Fruit fly (Drosophila melanogaster): Measurements from ENCODE around the gene CG4045.
A peak's percentile ranks its signal among the peaks of the same experiment; 100 is the strongest.

The CG4045 gene

dm6 chrX:2083678-2084162 lies 8.0 kb upstream of the CG4045 start (continued):
- TF ChIP-seq hbn (GFP tag; IDR thresholded peaks at IDR 0.05; ENCODE audit: partially characterized antibody) (no peak), CG4617 (GFP tag; optimal IDR thresholded peaks at IDR 0.05; ENCODE audit: borderline replicate concordance) (peak; percentile 74), hb (GFP tag; IDR thresholded peaks at IDR 0.05; ENCODE audit: partially characterized antibody) (no peak), HLH54F (GFP tag; optimal IDR thresholded peaks at IDR 0.05) (peak; percentile 71), hth (optimal IDR thresholded peaks at IDR 0.05) (no peak), Sin3A (optimal IDR thresholded peaks at IDR 0.05) (no peak), CG2712 (tag; optimal IDR thresholded peaks at IDR 0.05) (peak; percentile 88), Max (GFP tag; optimal IDR thresholded peaks at IDR 0.05) (peak; percentile 72), CG10147 (GFP tag; optimal IDR thresholded peaks at IDR 0.05) (peak; percentile 59), Bdp1 (GFP tag; optimal IDR thresholded peaks at IDR 0.05) (peak; percentile 67), Vsx1 (GFP tag; optimal IDR thresholded peaks at IDR 0.05) (peak; percentile 52), HmgZ (tag; optimal IDR thresholded peaks at IDR 0.05) (peak; percentile 75), jumu (GFP tag; optimal IDR thresholded peaks at IDR 0.05) (peak; percentile 86), tx (GFP tag; optimal IDR thresholded peaks at IDR 0.05) (peak; percentile 81), ERR (GFP tag; optimal IDR thresholded peaks at IDR 0.05) (peak; percentile 63), CG12219 (GFP tag; optimal IDR thresholded peaks at IDR 0.05) (peak; percentile 80), CG4360 (GFP tag; IDR thresholded peaks at IDR 0.05) (0 out of 2 replicates have a peak, but pooled peaks have one; percentile 28), Mes4 (GFP tag; optimal IDR thresholded peaks at IDR 0.05) (peak; percentile 83), Fer2 (tag; optimal IDR thresholded peaks at IDR 0.05) (no peak), CoRest (tag; optimal IDR thresholded peaks at IDR 0.05) (peak; percentile 78), CG2199 (GFP tag; IDR thresholded peaks at IDR 0.05) (peak; percentile 45; the same call in 1 of the 3 replicates), sob (GFP tag; IDR thresholded peaks at IDR 0.05) (peak; percentile 84), CG1832 (GFP tag; optimal IDR thresholded peaks at IDR 0.05) (peak; percentile 7), CG3163 (GFP tag; optimal IDR thresholded peaks at IDR 0.05) (peak; percentile 75), eve (GFP tag; optimal IDR thresholded peaks at IDR 0.05) (no peak), Camta (GFP tag; optimal IDR thresholded peaks at IDR 0.05) (peak; percentile 84), Nf-YA (GFP tag; IDR thresholded peaks at IDR 0.05) (peak; percentile 68), Six4 (GFP tag; optimal IDR thresholded peaks at IDR 0.05) (peak; percentile 84), seq (GFP tag; IDR thresholded peaks at IDR 0.05) (peak; percentile 92), Side (GFP tag; optimal IDR thresholded peaks at IDR 0.05) (peak; percentile 82), cas (GFP tag; IDR thresholded peaks at IDR 0.05) (0 out of 2 replicates have a peak, but pooled peaks have one; percentile 48), CG15514 (GFP tag; optimal IDR thresholded peaks at IDR 0.05) (peak; percentile 41), trh (GFP tag; optimal IDR thresholded peaks at IDR 0.05) (peak; percentile 25), CG7745 (tag; optimal IDR thresholded peaks at IDR 0.05) (no peak), Ptx1 (GFP tag; IDR thresholded peaks at IDR 0.05) (peak; percentile 90), Gug (GFP tag; IDR thresholded peaks at IDR 0.05) (peak; percentile 84), CG3726 (GFP tag; IDR thresholded peaks at IDR 0.05) (peak; percentile 75; the same call in 2 of the 3 replicates), Oaz (GFP tag; IDR thresholded peaks at IDR 0.05) (peak; percentile 68; the same call in 1 of the 2 replicates), Drgx (GFP tag; IDR thresholded peaks at IDR 0.05) (peak; percentile 93), CG7556 (GFP tag; optimal IDR thresholded peaks at IDR 0.05) (peak; percentile 72), CHES-1-like (GFP tag; optimal IDR thresholded peaks at IDR 0.05) (peak; percentile 81), fd96Cb (tag; optimal IDR thresholded peaks at IDR 0.05) (peak; percentile 80), pzg (GFP tag; optimal IDR thresholded peaks at IDR 0.05) (no peak), unc-4 (GFP tag; IDR thresholded peaks at IDR 0.05; ENCODE audit: partially characterized antibody) (no peak), Dip3 (GFP tag; optimal IDR thresholded peaks at IDR 0.05) (peak; percentile 60), CG10366 (GFP tag; IDR thresholded peaks at IDR 0.05) (peak; percentile 87), zfh1 (GFP tag; IDR thresholded peaks at IDR 0.05) (peak; percentile 88), CG17802 (tag; optimal IDR thresholded peaks at IDR 0.05) (peak; percentile 43), CG31441 (GFP tag; IDR thresholded peaks at IDR 0.05) (peak; percentile 78), CG17186 (GFP tag; optimal IDR thresholded peaks at IDR 0.05) (peak; percentile 57), CG6765 (GFP tag; optimal IDR thresholded peaks at IDR 0.05) (no peak)

All from whole organism, embryonic.